Fruit fly (Drosophila melanogaster): Measurements from ENCODE around the gene CG3061.

DNA sequence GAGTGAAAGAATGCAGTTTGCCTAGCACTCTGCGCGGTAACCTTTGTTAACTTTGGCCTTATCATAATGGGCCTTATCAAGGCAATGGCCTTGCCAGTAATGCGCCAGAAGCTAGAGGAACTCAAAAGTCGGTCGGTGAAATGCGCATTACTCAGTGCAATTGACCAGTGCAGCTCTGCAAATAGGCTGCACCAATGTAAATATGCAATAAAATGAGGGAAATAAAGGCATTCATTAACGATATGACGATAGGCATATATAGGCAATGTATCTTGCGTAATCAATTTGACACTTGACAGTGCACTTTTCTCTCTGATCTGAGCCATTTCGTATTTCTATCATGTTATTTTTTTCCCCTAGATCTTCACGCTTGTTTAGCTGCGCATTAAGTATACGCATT lies 37.9 kb downstream of the CG3061 start:
- no peak for TF ChIP-seq CTCF (optimal IDR thresholded peaks at IDR 0.05)
- TF ChIP-seq CG8478 (optimal IDR thresholded peaks at IDR 0.05), result no peak

Data from S2 (cell line).